Worm (Caenorhabditis elegans): Measurements from ENCODE around the gene C13A10.2.

Gene C13A10.2

ce11 chrII:1320987-1321807 lies 36.6 kb downstream of the C13A10.2 start, which contains the start of gene vig-1:
Gene vig-1, plus strand, starts transcription at chrII:1321037.
- TF ChIP-seq mxl-3 (GFP tag; optimal IDR thresholded peaks at IDR 0.05) (no peak), ZK546.5 (tag; optimal IDR thresholded peaks at IDR 0.05) (no peak), madf-5 (GFP tag; IDR thresholded peaks at IDR 0.05) (0 out of 4 replicates have a peak, but pooled peaks of 1 of the 2 experiments have one; percentile 5), lin-1 (GFP tag; IDR thresholded peaks at IDR 0.05) (no peak), lsy-2 (tag; optimal IDR thresholded peaks at IDR 0.05) (no peak), nhr-10 (tag; optimal IDR thresholded peaks at IDR 0.05) (no peak), F37D6.2 (tag; optimal IDR thresholded peaks at IDR 0.05) (no peak), dmd-8 (GFP tag; IDR thresholded peaks at IDR 0.05) (no peak), dve-1 (tag; optimal IDR thresholded peaks at IDR 0.05; ENCODE audit: insufficient read depth) (no peak), hif-1 (tag; optimal IDR thresholded peaks at IDR 0.05) (no peak), ceh-28 (tag; optimal IDR thresholded peaks at IDR 0.05) (peak; percentile 49), set-16 (GFP tag; IDR thresholded peaks at IDR 0.05) (peak; percentile 92), nhr-6 (tag; optimal IDR thresholded peaks at IDR 0.05) (no peak), zfp-3 (GFP tag; conservative IDR thresholded peaks at IDR 0.05) (0 out of 2 replicates have a peak, but pooled peaks have one; percentile 24), php-3 (GFP tag; IDR thresholded peaks at IDR 0.05) (no peak), lin-29 (GFP tag; IDR thresholded peaks at IDR 0.05) (no peak), daf-8 (GFP tag; IDR thresholded peaks at IDR 0.05) (0 out of 2 replicates have a peak, but pooled peaks have one; percentile 11), pha-4 (GFP tag; IDR thresholded peaks at IDR 0.05) (no peak; the same call in 1 of the 2 replicates), pha-4 (tag; optimal IDR thresholded peaks at IDR 0.05) (no peak), mep-1 (tag; optimal IDR thresholded peaks at IDR 0.05) (no peak), ceh-44 (GFP tag; IDR thresholded peaks at IDR 0.05) (no peak)

DNA sequence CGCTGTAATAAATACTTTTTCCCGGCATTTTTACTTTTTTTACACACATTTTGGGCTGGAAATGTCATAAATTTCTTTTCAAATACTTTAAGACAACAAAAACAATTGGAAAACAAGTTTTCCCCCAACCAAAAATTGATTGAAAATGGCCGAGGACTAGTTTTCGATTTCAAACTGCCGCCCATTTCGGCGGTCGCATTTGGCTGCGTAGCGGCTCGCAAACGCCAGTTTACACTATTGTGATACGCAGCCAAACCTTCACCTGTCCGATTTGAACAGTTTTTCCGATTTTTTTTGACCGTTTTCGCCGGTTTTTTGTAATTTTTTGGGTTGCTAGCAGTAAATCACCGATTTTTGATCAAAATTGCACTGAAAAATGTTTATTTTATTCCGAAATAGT lies 37.4 kb downstream of the C13A10.2 start:
- TF ChIP-seq set-16 (GFP tag; IDR thresholded peaks at IDR 0.05) = peak; percentile 53; the same call in 1 of the 2 replicates
- peak; percentile 89 to 98 for TF ChIP-seq ZK546.5 (tag; optimal IDR thresholded peaks at IDR 0.05)
- peak; percentile 15 for TF ChIP-seq nhr-111 (GFP tag; optimal IDR thresholded peaks at IDR 0.05)
- TF ChIP-seq lsy-2 (tag; optimal IDR thresholded peaks at IDR 0.05) = peak; percentile 83 to 97
- peak; percentile 95 for TF ChIP-seq tra-1 (GFP tag; IDR thresholded peaks at IDR 0.05)
- TF ChIP-seq lin-39 (tag; optimal IDR thresholded peaks at IDR 0.05) = no peak
- peak; percentile 98 for TF ChIP-seq nhr-6 (tag; optimal IDR thresholded peaks at IDR 0.05)
- peak; percentile 1 for TF ChIP-seq lir-3 (tag; optimal IDR thresholded peaks at IDR 0.05)
- no peak for TF ChIP-seq unc-39 (tag; optimal IDR thresholded peaks at IDR 0.05)
- peak; percentile 98 for TF ChIP-seq mep-1 (tag; optimal IDR thresholded peaks at IDR 0.05)
- TF ChIP-seq nhr-48 (tag; optimal IDR thresholded peaks at IDR 0.05) = peak; percentile 82
- TF ChIP-seq ceh-28 (tag; optimal IDR thresholded peaks at IDR 0.05) = no peak
- TF ChIP-seq dpl-1 (GFP tag; optimal IDR thresholded peaks at IDR 0.05) = peak; percentile 99
- TF ChIP-seq pha-4 (GFP tag; IDR thresholded peaks at IDR 0.05) = peak; percentile 95
- TF ChIP-seq pha-4 (tag; optimal IDR thresholded peaks at IDR 0.05) = peak; percentile 7
- peak; percentile 88 for TF ChIP-seq sdz-12 (GFP tag; optimal IDR thresholded peaks at IDR 0.05)
- TF ChIP-seq snpc-4 (tag; optimal IDR thresholded peaks at IDR 0.05) = peak; percentile 20
- peak; percentile 78 for TF ChIP-seq fkh-10 (GFP tag; optimal IDR thresholded peaks at IDR 0.05)
- 0 out of 2 replicates have a peak, but pooled peaks have one; percentile 46 for TF ChIP-seq mxl-2 (GFP tag; conservative IDR thresholded peaks at IDR 0.05)
- TF ChIP-seq lin-29 (GFP tag; IDR thresholded peaks at IDR 0.05) = peak; percentile 85
- TF ChIP-seq zag-1 (tag; optimal IDR thresholded peaks at IDR 0.05) = no peak
- peak; percentile 69 for TF ChIP-seq gei-8 (GFP tag; optimal IDR thresholded peaks at IDR 0.05)
- peak; percentile 65 for TF ChIP-seq nhr-76 (tag; optimal IDR thresholded peaks at IDR 0.05)
- TF ChIP-seq unc-62 (GFP tag; optimal IDR thresholded peaks at IDR 0.05 in 1 of 2) = peak in 1 of 2 experiments; percentile 97
- no peak for TF ChIP-seq unc-62 (tag; optimal IDR thresholded peaks at IDR 0.05)
- TF ChIP-seq F44E2.7 (GFP tag; IDR thresholded peaks at IDR 0.05) = no peak
- no peak for TF ChIP-seq ces-1 (GFP tag; optimal IDR thresholded peaks at IDR 0.05)
- TF ChIP-seq Y105C5A.15 (GFP tag; IDR thresholded peaks at IDR 0.05) = peak; percentile 80; the same call in 1 of the 2 replicates
- peak; percentile 83 for TF ChIP-seq duxl-1 (tag; optimal IDR thresholded peaks at IDR 0.05; ENCODE audit: poor library complexity)
- no peak for TF ChIP-seq egl-27 (tag; optimal IDR thresholded peaks at IDR 0.05)
- peak; percentile 90 for TF ChIP-seq F49E8.2 (tag; optimal IDR thresholded peaks at IDR 0.05; ENCODE audit: borderline replicate concordance)
- peak; percentile 90 for TF ChIP-seq F37D6.2 (tag; optimal IDR thresholded peaks at IDR 0.05)
- peak; percentile 95 for TF ChIP-seq nhr-28 (tag; optimal IDR thresholded peaks at IDR 0.05)
- peak; percentile 47; the same call in 1 of the 2 replicates for TF ChIP-seq zip-11 (GFP tag; IDR thresholded peaks at IDR 0.05)
- TF ChIP-seq Y48G9A.11 (GFP tag; IDR thresholded peaks at IDR 0.05) = peak; percentile 93
